Worm (Caenorhabditis elegans): ENCODE results near the gene Y77E11A.8.

Y77E11A.8 gene

DNA sequence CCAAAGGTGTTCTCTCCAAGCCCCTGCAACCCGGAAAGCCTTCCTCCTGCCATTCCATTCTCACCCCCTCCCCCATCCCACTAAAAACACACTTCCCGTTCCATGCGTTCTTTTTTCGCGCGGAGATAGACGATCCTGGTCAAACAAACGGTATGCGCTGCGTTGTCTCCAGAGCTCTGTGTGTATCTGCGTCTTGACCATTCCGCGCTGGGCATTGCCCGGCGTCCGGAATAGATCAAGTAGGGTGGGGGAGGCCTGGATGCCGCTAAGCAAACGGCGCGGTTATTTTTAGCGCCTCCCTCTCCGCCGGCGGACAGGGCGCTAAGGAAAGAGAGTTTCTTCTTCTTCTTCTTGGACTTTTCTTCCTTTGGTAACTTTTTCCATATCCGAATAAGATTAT is 49.6 kb downstream of the Y77E11A.8 start:
- TF ChIP-seq set-16 (GFP tag; IDR thresholded peaks at IDR 0.05), result peak; percentile 66
- no peak for TF ChIP-seq sdz-12 (GFP tag; optimal IDR thresholded peaks at IDR 0.05)
- TF ChIP-seq egl-27 (tag; optimal IDR thresholded peaks at IDR 0.05), result no peak
- peak; percentile 10 for TF ChIP-seq aha-1 (tag)

Measured in whole organism, L4 larva.